Fruit fly (Drosophila melanogaster) whole organism, wandering third instar larva: ENCODE results near the gene cv.

Experiments
- Abd-B ChIP-seq: fragments of >200 bp; optimal IDR thresholded peaks from 2 replicates; lab custom pipeline; 2017; ENCODE audit warnings: missing biosample characterization, missing genetic modification characterization
- CG32264 ChIP-seq: fragments of 200-800 bp; sonication (Bioruptor generic); optimal IDR thresholded peaks from 2 replicates; lab custom pipeline; 2016; ENCODE audit warnings: missing biosample characterization, missing genetic modification characterization
- CG9705 ChIP-seq: fragments of 200-800 bp; sonication (Bioruptor generic); optimal IDR thresholded peaks from 2 replicates; lab custom pipeline; 2018; ENCODE audit warnings: missing biosample characterization, mild to moderate bottlenecking, missing genetic modification characterization
- CrebA ChIP-seq: fragments of 200-800 bp; sonication (Bioruptor generic); optimal IDR thresholded peaks from 2 replicates; lab custom pipeline; 2016; ENCODE audit warnings: missing biosample characterization, mild to moderate bottlenecking, missing genetic modification characterization, borderline replicate concordance
- Dfd ChIP-seq: fragments of >200 bp; optimal IDR thresholded peaks from 2 replicates; lab custom pipeline; 2017; ENCODE audit warnings: missing biosample characterization, missing genetic modification characterization
- Dif ChIP-seq: fragments of 200-275, 200-300 bp; sonication (Bioruptor generic); optimal IDR thresholded peaks from 2 replicates; lab custom pipeline; 2018; ENCODE audit warnings: missing biosample characterization, missing genetic modification characterization; ENCODE audit not compliant: partially characterized antibody
- GATAd ChIP-seq: sonication (Bioruptor generic); optimal IDR thresholded peaks from 2 replicates; lab custom pipeline; 2016; ENCODE audit warnings: missing biosample characterization, missing genetic modification characterization
- HLH106 ChIP-seq: fragments of 200-800 bp; optimal IDR thresholded peaks from 3 replicates; lab custom pipeline; 2019; ENCODE audit warnings: missing biosample characterization, mild to moderate bottlenecking, missing genetic modification characterization, moderate library complexity
- Hnf4 ChIP-seq: fragments of 200-800 bp; sonication (Bioruptor generic); optimal IDR thresholded peaks from 2 replicates; lab custom pipeline; 2016; ENCODE audit warnings: missing biosample characterization, mild to moderate bottlenecking, missing genetic modification characterization
- Hr78 ChIP-seq: fragments of >200 bp; optimal IDR thresholded peaks from 2 replicates; lab custom pipeline; 2017; ENCODE audit warnings: missing biosample characterization, missing genetic modification characterization
- Hr83 ChIP-seq: fragments of 200-300 bp; sonication (Bioruptor generic); optimal IDR thresholded peaks from 2 replicates; lab custom pipeline; 2016; ENCODE audit warnings: missing biosample characterization, mild to moderate bottlenecking, missing genetic modification characterization, moderate library complexity; ENCODE audit not compliant: poor library complexity, severe bottlenecking
- Jra ChIP-seq: sonication (Bioruptor generic); optimal IDR thresholded peaks from 2 replicates; lab custom pipeline; 2016; ENCODE audit warnings: missing biosample characterization, missing genetic modification characterization
- Mio ChIP-seq: sonication (Bioruptor generic); optimal IDR thresholded peaks from 2 replicates; lab custom pipeline; 2016; ENCODE audit warnings: missing biosample characterization, missing genetic modification characterization
- Myc ChIP-seq: fragments of >200 bp; optimal IDR thresholded peaks from 2 replicates; lab custom pipeline; 2017
- N ChIP-seq: fragments of >200 bp; optimal IDR thresholded peaks from 2 replicates; lab custom pipeline; 2018; ENCODE audit warnings: missing biosample characterization, missing external identifiers, missing genetic modification characterization
- OdsH ChIP-seq: fragments of 200-800 bp; sonication (Bioruptor generic); optimal IDR thresholded peaks from 2 replicates; lab custom pipeline; 2016; ENCODE audit warnings: missing biosample characterization, mild to moderate bottlenecking, missing genetic modification characterization
- Rel ChIP-seq, 2 experiments: fragments of 200-800 bp; sonication (Bioruptor generic) in 1 of 2; optimal IDR thresholded peaks; 2 replicates in 1 of 2; 3 replicates in 1 of 2; lab custom pipeline; 2016 to 2019; ENCODE audit warnings: mild to moderate bottlenecking in 2 of 2, missing biosample characterization in 2 of 2, missing genetic modification characterization in 2 of 2, moderate library complexity in 1 of 2
- Sp1 ChIP-seq: fragments of 200-800 bp; sonication (Bioruptor generic); optimal IDR thresholded peaks from 3 replicates; lab custom pipeline; 2019; ENCODE audit warnings: missing biosample characterization, mild to moderate bottlenecking, missing genetic modification characterization, moderate library complexity
- Vsx2 ChIP-seq: fragments of 200-300, 225-300 bp; sonication (Bioruptor generic); optimal IDR thresholded peaks from 2 replicates; lab custom pipeline; 2018; ENCODE audit warnings: missing biosample characterization, missing genetic modification characterization; ENCODE audit not compliant: partially characterized antibody
- br ChIP-seq: fragments of 200-800 bp; sonication (Bioruptor generic); optimal IDR thresholded peaks from 2 replicates; lab custom pipeline; 2016; ENCODE audit warnings: missing biosample characterization, missing genetic modification characterization
- brk ChIP-seq: fragments of 200-800 bp; sonication (Bioruptor generic); optimal IDR thresholded peaks from 2 replicates; lab custom pipeline; 2016; ENCODE audit warnings: missing biosample characterization, mild to moderate bottlenecking, missing genetic modification characterization
- dl ChIP-seq, 2 experiments: fragments of 175-275, 200-275 bp in 1 of 2; fragments of 200-275 bp in 1 of 2; sonication (Bioruptor generic); optimal IDR thresholded peaks; lab custom pipeline; 2018; ENCODE audit warnings: mild to moderate bottlenecking in 2 of 2, missing biosample characterization in 2 of 2, missing genetic modification characterization in 2 of 2, moderate library complexity in 2 of 2; ENCODE audit not compliant: partially characterized antibody in 2 of 2, insufficient read depth in 1 of 2
- dmrt93B ChIP-seq: fragments of 200-800 bp; sonication (Bioruptor generic); optimal IDR thresholded peaks from 2 replicates; lab custom pipeline; 2018; ENCODE audit warnings: missing biosample characterization, mild to moderate bottlenecking, missing genetic modification characterization
- dsf ChIP-seq: sonication (Bioruptor generic); optimal IDR thresholded peaks from 2 replicates; lab custom pipeline; 2016; ENCODE audit warnings: missing biosample characterization, missing genetic modification characterization, borderline replicate concordance
- ey ChIP-seq: fragments of 200-800 bp; sonication (Bioruptor generic); optimal IDR thresholded peaks from 2 replicates; lab custom pipeline; 2016; ENCODE audit warnings: missing biosample characterization, missing genetic modification characterization
- foxo ChIP-seq, 2 experiments: fragments of 200-800 bp; sonication (Bioruptor generic); optimal IDR thresholded peaks; 2 replicates in 1 of 2; 3 replicates in 1 of 2; lab custom pipeline; 2016 to 2017; ENCODE audit warnings: missing biosample characterization in 2 of 2, missing genetic modification characterization in 2 of 2
- fru ChIP-seq: fragments of 200-800 bp; sonication (Bioruptor generic); optimal IDR thresholded peaks from 3 replicates; lab custom pipeline; 2016; ENCODE audit warnings: missing biosample characterization, mild to moderate bottlenecking, missing genetic modification characterization
- h ChIP-seq: fragments of 200-800 bp; sonication (Bioruptor generic); optimal IDR thresholded peaks from 3 replicates; lab custom pipeline; 2016; ENCODE audit warnings: missing biosample characterization, mild to moderate bottlenecking, missing genetic modification characterization
- jim ChIP-seq: fragments of 175-275, 200-325 bp; sonication (Bioruptor generic); optimal IDR thresholded peaks from 2 replicates; lab custom pipeline; 2016; ENCODE audit warnings: missing biosample characterization, mild to moderate bottlenecking, missing genetic modification characterization
- lola ChIP-seq: fragments of >200 bp; optimal IDR thresholded peaks from 2 replicates; lab custom pipeline; 2017; ENCODE audit warnings: missing biosample characterization, missing genetic modification characterization
- pan ChIP-seq: fragments of >200 bp; optimal IDR thresholded peaks from 2 replicates; lab custom pipeline; 2017
- psq ChIP-seq: fragments of 200-800 bp; sonication (Bioruptor generic); optimal IDR thresholded peaks from 3 replicates; lab custom pipeline; 2017; ENCODE audit warnings: missing biosample characterization, mild to moderate bottlenecking, missing genetic modification characterization, moderate library complexity
- rgr ChIP-seq: fragments of 200-800 bp; sonication (Bioruptor generic); optimal IDR thresholded peaks from 3 replicates; lab custom pipeline; 2016; ENCODE audit warnings: missing biosample characterization, mild to moderate bottlenecking, missing genetic modification characterization
- sage ChIP-seq: fragments of 200-800 bp; sonication (Bioruptor generic); optimal IDR thresholded peaks from 2 replicates; lab custom pipeline; 2016; ENCODE audit warnings: missing biosample characterization, mild to moderate bottlenecking, missing genetic modification characterization
- sv ChIP-seq: fragments of 200-800 bp; sonication (Bioruptor generic); optimal IDR thresholded peaks from 3 replicates; lab custom pipeline; 2016; ENCODE audit warnings: missing biosample characterization, missing genetic modification characterization
- tai ChIP-seq: sonication (Bioruptor generic); optimal IDR thresholded peaks from 2 replicates; lab custom pipeline; 2016; ENCODE audit warnings: missing biosample characterization, missing genetic modification characterization
- usp ChIP-seq: fragments of >200 bp; optimal IDR thresholded peaks from 2 replicates; lab custom pipeline; 2017; ENCODE audit warnings: missing biosample characterization, missing genetic modification characterization
- woc ChIP-seq: sonication (Bioruptor generic); optimal IDR thresholded peaks from 2 replicates; lab custom pipeline; 2016; ENCODE audit warnings: missing biosample characterization, mild to moderate bottlenecking, missing genetic modification characterization

Gene cv

DNA sequence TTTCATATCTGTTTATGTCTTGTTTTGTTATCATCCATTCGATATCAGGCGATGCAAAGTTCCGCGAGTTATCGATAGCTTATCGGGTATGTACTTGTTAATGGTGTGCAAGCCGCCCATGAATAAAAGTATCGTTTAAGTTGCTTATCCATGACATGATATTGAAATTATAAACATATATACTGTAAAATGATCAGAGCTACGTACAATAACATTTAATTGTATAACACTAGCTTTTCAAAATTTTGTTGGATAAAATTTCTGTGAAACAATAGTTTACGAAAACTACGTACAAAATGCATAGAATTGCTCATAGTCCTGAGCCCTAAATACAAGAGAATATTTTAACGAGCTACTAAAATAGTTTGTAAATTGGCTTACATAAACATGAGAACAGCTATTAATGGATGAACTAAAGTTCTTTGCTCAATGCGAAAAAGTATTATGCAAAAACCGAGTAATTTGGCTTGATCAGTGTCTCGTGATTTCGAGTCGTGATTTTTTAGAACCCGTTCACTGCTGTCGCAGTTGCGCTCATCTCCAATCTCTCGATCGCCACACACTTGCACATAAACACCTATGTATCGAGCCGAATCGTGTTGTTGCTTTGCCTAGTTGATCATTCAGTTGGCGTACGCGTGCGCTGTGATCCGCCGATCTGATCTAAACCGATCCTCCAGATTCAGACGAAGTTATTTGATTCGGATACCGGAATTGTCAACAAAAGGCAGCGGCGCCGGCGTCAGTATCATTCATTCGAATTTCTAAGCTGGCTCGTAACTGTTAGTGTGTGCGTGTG lies at the start of gene cv, which contains the start of gene PGAP1:
Gene cv (plus strand): TSS at position 586 of the 799 bp plus-strand sequence.
Gene PGAP1 (minus strand): TSS at position 57 of the 799 bp plus-strand sequence.
- TF ChIP-seq h (GFP tag; lab: Kevin White, UChicago) (peak; percentile 33), pan (lab: Kevin White, UChicago) (no peak), woc (GFP tag; lab: Kevin White, UChicago) (peak; percentile 83), ey (peak; percentile 45), Dif (no peak), Sp1 (GFP tag; lab: Kevin White, UChicago) (peak; percentile 55), OdsH (GFP tag; lab: Kevin White, UChicago) (peak; percentile 21), CrebA (GFP tag; lab: Kevin White, UChicago) (no peak), GATAd (GFP tag; lab: Kevin White, UChicago) (peak; percentile 14), jim (GFP tag; lab: Kevin White, UChicago) (no peak), Myc (peak; percentile 13), foxo (GFP tag; optimal IDR thresholded peaks at IDR 0.05; lab: Kevin White, UChicago) (peak in 1 of 2 experiments; percentile 64), tai (no peak), br (GFP tag; lab: Kevin White, UChicago) (peak; percentile 8), CG9705 (no peak), sv (GFP tag; lab: Kevin White, UChicago) (peak; percentile 12), Hr83 (GFP tag; lab: Kevin White, UChicago) (no peak), Abd-B (GFP tag; lab: Kevin White, UChicago) (no peak), Vsx2 (no peak), rgr (GFP tag; lab: Kevin White, UChicago) (no peak), psq (GFP tag; lab: Kevin White, UChicago) (peak; percentile 19), fru (GFP tag; lab: Kevin White, UChicago) (no peak), HLH106 (tag; lab: Kevin White, UChicago) (peak; percentile 42), Jra (GFP tag; lab: Kevin White, UChicago) (peak; percentile 25), Hr78 (GFP tag; lab: Kevin White, UChicago) (no peak), dl (GFP tag; optimal IDR thresholded peaks at IDR 0.05; lab: Kevin White, UChicago; ENCODE audit: insufficient read depth in 1 of 2, partially characterized antibody in 2 of 2) (no peak), dsf (no peak)

DNA sequence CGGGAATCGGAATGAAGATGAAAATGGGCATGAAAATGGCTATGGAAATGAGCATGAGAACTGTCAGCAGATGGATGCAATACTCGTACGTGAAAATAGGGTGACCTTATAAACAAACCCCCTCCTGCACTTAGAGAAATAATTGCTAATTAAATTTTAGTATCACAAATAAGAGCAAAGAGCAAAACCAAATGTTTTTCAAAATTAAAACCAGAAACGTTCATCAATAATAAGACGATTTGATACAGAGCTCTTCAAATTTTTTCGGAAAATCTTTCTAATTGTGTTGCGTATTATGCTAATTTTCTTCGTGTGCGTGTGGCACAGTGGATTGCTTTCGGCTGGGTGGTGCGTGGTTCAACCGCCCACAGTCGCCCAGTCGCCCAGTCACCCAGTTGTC lies 43.6 kb upstream of the cv start:
- TF ChIP-seq brk (GFP tag; lab: Kevin White, UChicago) (no peak), dmrt93B (GFP tag; lab: Kevin White, UChicago) (no peak), pan (lab: Kevin White, UChicago) (no peak), dsf (no peak), usp (GFP tag; lab: Kevin White, UChicago) (no peak), h (GFP tag; lab: Kevin White, UChicago) (peak; percentile 28), Hnf4 (GFP tag; lab: Kevin White, UChicago) (no peak), ey (peak; percentile 22), foxo (GFP tag; optimal IDR thresholded peaks at IDR 0.05; lab: Kevin White, UChicago) (peak in 1 of 2 experiments; percentile 33), Jra (GFP tag; lab: Kevin White, UChicago) (no peak), CG9705 (no peak), CG32264 (GFP tag; lab: Kevin White, UChicago) (no peak), br (GFP tag; lab: Kevin White, UChicago) (peak; percentile 4), Dfd (GFP tag; lab: Kevin White, UChicago) (no peak), sage (GFP tag; lab: Kevin White, UChicago) (no peak), Mio (GFP tag; lab: Kevin White, UChicago) (no peak), psq (GFP tag; lab: Kevin White, UChicago) (no peak), Sp1 (GFP tag; lab: Kevin White, UChicago) (peak; percentile 9), CrebA (GFP tag; lab: Kevin White, UChicago) (no peak), fru (GFP tag; lab: Kevin White, UChicago) (peak; percentile 44), Myc (no peak), rgr (GFP tag; lab: Kevin White, UChicago) (peak; percentile 8), tai (no peak), jim (GFP tag; lab: Kevin White, UChicago) (no peak), HLH106 (tag; lab: Kevin White, UChicago) (peak; percentile 2), woc (GFP tag; lab: Kevin White, UChicago) (no peak), OdsH (GFP tag; lab: Kevin White, UChicago) (no peak), Hr83 (GFP tag; lab: Kevin White, UChicago) (no peak), lola (GFP tag; lab: Kevin White, UChicago) (no peak), Hr78 (GFP tag; lab: Kevin White, UChicago) (no peak), Rel (GFP tag; optimal IDR thresholded peaks at IDR 0.05; lab: Kevin White, UChicago) (no peak), Rel (tag; optimal IDR thresholded peaks at IDR 0.05; lab: Kevin White, UChicago) (no peak), sv (GFP tag; lab: Kevin White, UChicago) (no peak), Abd-B (GFP tag; lab: Kevin White, UChicago) (no peak), Vsx2 (no peak), dl (GFP tag; optimal IDR thresholded peaks at IDR 0.05; lab: Kevin White, UChicago; ENCODE audit: insufficient read depth in 1 of 2, partially characterized antibody in 2 of 2) (no peak), GATAd (GFP tag; lab: Kevin White, UChicago) (no peak), Dif (no peak), N (GFP tag; lab: Kevin White, UChicago) (no peak)
